Fruit fly (Drosophila melanogaster): ENCODE measurements around the gene Atg2.

dm6 chr3L:2823520-2823970, 49.4 kb downstream of the Atg2 start:
- no peak for TF ChIP-seq CG17806 (tag; optimal IDR thresholded peaks at IDR 0.05)
- TF ChIP-seq CG15710 (tag; optimal IDR thresholded peaks at IDR 0.05): no peak
- no peak for TF ChIP-seq CG8301 (tag; optimal IDR thresholded peaks at IDR 0.05)
- no peak for TF ChIP-seq CG32121 (GFP tag; IDR thresholded peaks at IDR 0.05)

Measured in whole organism, pupa.